Worm (Caenorhabditis elegans) whole organism, mixed stage, embryonic: ENCODE results near the gene M01F1.4.
A peak's percentile ranks its signal among the peaks of the same experiment; 100 is the strongest.

ENCODE experiments used
- M03D4.4 ChIP-seq: sonication (generic microtip); optimal IDR thresholded peaks from 2 replicates; lab custom pipeline; 2017; ENCODE audit warnings: mild to moderate bottlenecking, missing genetic modification characterization, missing compliant biosample characterization
- bed-3 ChIP-seq: fragments of 200-800 bp; sonication (Bioruptor generic); optimal IDR thresholded peaks from 3 replicates; lab custom pipeline; 2018; ENCODE audit warnings: mild to moderate bottlenecking, missing genetic modification characterization, moderate library complexity, missing compliant biosample characterization
- blmp-1 ChIP-seq: fragments of 150-350 bp; optimal IDR thresholded peaks from 2 replicates; lab custom pipeline; 2014; ENCODE audit warnings: missing biosample characterization, missing genetic modification characterization
- ceh-39 ChIP-seq: fragments of 150-350 bp; optimal IDR thresholded peaks from 2 replicates; lab custom pipeline; 2014; ENCODE audit warnings: missing biosample characterization, missing genetic modification characterization
- ceh-43 ChIP-seq: fragments of 200-800 bp; sonication (Bioruptor generic); optimal IDR thresholded peaks from 2 replicates; lab custom pipeline; 2018; ENCODE audit warnings: mild to moderate bottlenecking, missing genetic modification characterization, moderate library complexity, missing compliant biosample characterization
- ceh-83 ChIP-seq: fragments of 200-800 bp; sonication (Bioruptor generic); optimal IDR thresholded peaks from 2 replicates; lab custom pipeline; 2018; ENCODE audit warnings: mild to moderate bottlenecking, missing genetic modification characterization, missing compliant biosample characterization
- ces-1 ChIP-seq: fragments of 150-350 bp; optimal IDR thresholded peaks from 2 replicates; lab custom pipeline; 2014; ENCODE audit warnings: missing biosample characterization, missing genetic modification reagents, missing genetic modification characterization
- cnd-1 ChIP-seq: fragments of 200-800 bp; sonication (Bioruptor generic); optimal IDR thresholded peaks from 2 replicates; lab custom pipeline; 2018; ENCODE audit warnings: mild to moderate bottlenecking, missing genetic modification characterization, missing compliant biosample characterization
- drap-1 ChIP-seq: fragments of 200-800 bp; sonication (Bioruptor generic); optimal IDR thresholded peaks from 3 replicates; lab custom pipeline; 2018; ENCODE audit warnings: mild to moderate bottlenecking, missing genetic modification characterization, missing compliant biosample characterization
- elt-1 ChIP-seq: sonication (generic microtip); optimal IDR thresholded peaks from 2 replicates; lab custom pipeline; 2017; ENCODE audit warnings: missing genetic modification characterization, mild to moderate bottlenecking, missing compliant biosample characterization, antibody characterized with exemption, moderate library complexity, borderline replicate concordance; ENCODE audit not compliant: insufficient read depth
- elt-3 ChIP-seq: fragments of 150-350 bp; optimal IDR thresholded peaks from 2 replicates; lab custom pipeline; 2014; ENCODE audit warnings: missing biosample characterization, missing genetic modification characterization
- flh-1 ChIP-seq: fragments of 200-800 bp; sonication (Bioruptor generic); optimal IDR thresholded peaks from 2 replicates; lab custom pipeline; 2018; ENCODE audit warnings: mild to moderate bottlenecking, missing genetic modification characterization, moderate library complexity, missing compliant biosample characterization
- ham-2 ChIP-seq: fragments of 200-800 bp; sonication (Bioruptor generic); optimal IDR thresholded peaks from 2 replicates; lab custom pipeline; 2018; ENCODE audit warnings: mild to moderate bottlenecking, missing genetic modification characterization, missing compliant biosample characterization
- hlh-1 ChIP-seq: fragments of 150-350 bp; optimal IDR thresholded peaks from 2 replicates; lab custom pipeline; 2014; ENCODE audit warnings: missing biosample characterization, missing genetic modification reagents, missing genetic modification characterization
- lin-13 ChIP-seq: fragments of 150-350 bp; optimal IDR thresholded peaks from 2 replicates; lab custom pipeline; 2014; ENCODE audit warnings: missing biosample characterization, missing genetic modification characterization
- lin-32 ChIP-seq: fragments of 200-800 bp; sonication (Bioruptor generic); optimal IDR thresholded peaks from 2 replicates; lab custom pipeline; 2018; ENCODE audit warnings: mild to moderate bottlenecking, missing genetic modification characterization, missing compliant biosample characterization
- lsy-2 ChIP-seq: fragments of 150-350 bp; optimal IDR thresholded peaks from 2 replicates; lab custom pipeline; 2014; ENCODE audit warnings: missing biosample characterization, missing genetic modification characterization
- mab-5 ChIP-seq: fragments of 150-350 bp; optimal IDR thresholded peaks from 2 replicates; lab custom pipeline; 2014; ENCODE audit warnings: missing biosample characterization, missing genetic modification characterization
- mep-1 ChIP-seq: fragments of 150-350 bp; optimal IDR thresholded peaks from 2 replicates; lab custom pipeline; 2017; ENCODE audit warnings: missing biosample characterization, missing genetic modification reagents, missing genetic modification characterization, inconsistent platforms
- mls-2 ChIP-seq: sonication (generic microtip); optimal IDR thresholded peaks from 2 replicates; lab custom pipeline; 2016; ENCODE audit warnings: mild to moderate bottlenecking, missing genetic modification characterization, moderate library complexity, missing compliant biosample characterization
- nhr-12 ChIP-seq: fragments of 150-350 bp; optimal IDR thresholded peaks from 2 replicates; lab custom pipeline; 2014; ENCODE audit warnings: missing biosample characterization, missing genetic modification characterization
- nhr-2 ChIP-seq: fragments of 150-350 bp; optimal IDR thresholded peaks from 2 replicates; lab custom pipeline; 2014; ENCODE audit warnings: missing biosample characterization, missing genetic modification characterization
- nhr-237 ChIP-seq: fragments of 150-350 bp; optimal IDR thresholded peaks from 2 replicates; lab custom pipeline; 2014; ENCODE audit warnings: missing biosample characterization, missing genetic modification characterization
- nhr-28 ChIP-seq: fragments of 150-350 bp; optimal IDR thresholded peaks from 2 replicates; lab custom pipeline; 2014; ENCODE audit warnings: missing biosample characterization, missing genetic modification characterization
- nhr-76 ChIP-seq: sonication (generic microtip); optimal IDR thresholded peaks from 2 replicates; lab custom pipeline; 2017; ENCODE audit warnings: missing biosample characterization, missing genetic modification characterization
- pha-4 ChIP-seq: fragments of 150-350 bp; optimal IDR thresholded peaks from 2 replicates; lab custom pipeline; 2018; ENCODE audit warnings: missing biosample characterization, missing genetic modification reagents, missing genetic modification characterization
- sem-2 ChIP-seq: fragments of 200-800 bp; sonication (Bioruptor generic); optimal IDR thresholded peaks from 2 replicates; lab custom pipeline; 2018; ENCODE audit warnings: mild to moderate bottlenecking, missing genetic modification characterization, missing compliant biosample characterization
- snpc-4 ChIP-seq: fragments of 150-350 bp; optimal IDR thresholded peaks from 2 replicates; lab custom pipeline; 2014; ENCODE audit warnings: missing biosample characterization, missing genetic modification characterization
- sptf-1 ChIP-seq: sonication (generic microtip); optimal IDR thresholded peaks from 2 replicates; lab custom pipeline; 2017; ENCODE audit warnings: mild to moderate bottlenecking, missing genetic modification characterization, moderate library complexity, missing compliant biosample characterization
- tbx-8 ChIP-seq: fragments of 200-800 bp; sonication (Bioruptor generic); optimal IDR thresholded peaks from 2 replicates; lab custom pipeline; 2018; ENCODE audit warnings: mild to moderate bottlenecking, missing genetic modification characterization, moderate library complexity, missing compliant biosample characterization
- unc-120 ChIP-seq: sonication (generic microtip); optimal IDR thresholded peaks from 2 replicates; lab custom pipeline; 2017; ENCODE audit warnings: missing genetic modification characterization, missing compliant biosample characterization; ENCODE audit not compliant: poor library complexity, severe bottlenecking
- unc-39 ChIP-seq: fragments of 150-350 bp; optimal IDR thresholded peaks from 2 replicates; lab custom pipeline; 2014; ENCODE audit warnings: missing biosample characterization, missing genetic modification characterization
- unc-62 ChIP-seq: fragments of 150-350 bp; optimal IDR thresholded peaks from 2 replicates; lab custom pipeline; 2014; ENCODE audit warnings: missing biosample characterization, missing genetic modification reagents, missing genetic modification characterization
- zip-8 ChIP-seq: fragments of 150-350 bp; optimal IDR thresholded peaks from 2 replicates; lab custom pipeline; 2014; ENCODE audit warnings: missing biosample characterization, missing genetic modification characterization
- ztf-11 ChIP-seq: fragments of 150-350 bp; optimal IDR thresholded peaks from 2 replicates; lab custom pipeline; 2014; ENCODE audit warnings: missing biosample characterization, missing genetic modification characterization

M01F1.4 gene

DNA sequence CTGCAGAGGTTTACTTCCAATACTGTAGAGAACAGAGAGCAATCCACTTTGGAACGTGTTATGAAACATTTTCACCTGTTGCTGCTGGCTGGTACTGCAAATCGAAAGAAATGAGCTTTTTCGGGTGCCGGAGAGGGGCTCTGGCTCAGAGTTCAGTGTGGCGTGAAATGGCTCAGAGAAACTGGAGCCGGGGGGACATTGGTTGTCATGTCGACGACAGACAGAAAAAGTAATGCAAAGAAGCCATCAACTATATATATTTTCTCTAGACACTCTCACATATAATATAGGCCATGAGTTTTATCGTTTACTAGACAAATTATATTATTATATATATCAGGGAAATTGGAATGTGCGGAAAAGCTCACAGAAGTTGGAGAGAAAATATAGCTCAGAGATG lies 27.6 kb upstream of the M01F1.4 start, which contains the start of gene cfap-20:
Gene cfap-20 (minus strand): TSS at position 101 of the 400 bp plus-strand sequence.
- TF ChIP-seq lsy-2 (tag; lab: Kevin White, UChicago): no peak
- TF ChIP-seq bed-3 (GFP tag; lab: Kevin White, UChicago): no peak
- no peak for TF ChIP-seq ceh-83
- no peak for TF ChIP-seq lin-32 (GFP tag; lab: Kevin White, UChicago)
- no peak for TF ChIP-seq pha-4 (tag; lab: Kevin White, UChicago)
- no peak for TF ChIP-seq nhr-12
- no peak for TF ChIP-seq sptf-1 (tag; lab: Kevin White, UChicago)
- no peak for TF ChIP-seq blmp-1 (tag; lab: Kevin White, UChicago)
- no peak for TF ChIP-seq ceh-39 (tag; lab: Kevin White, UChicago)
- TF ChIP-seq mls-2 (tag; lab: Kevin White, UChicago): no peak
- TF ChIP-seq nhr-76 (tag; lab: Kevin White, UChicago): no peak
- TF ChIP-seq elt-1 (tag; lab: Kevin White, UChicago): no peak
- no peak for TF ChIP-seq ham-2 (GFP tag; lab: Kevin White, UChicago)
- TF ChIP-seq nhr-28 (tag; lab: Kevin White, UChicago): no peak
- no peak for TF ChIP-seq flh-1 (GFP tag; lab: Kevin White, UChicago)
- no peak for TF ChIP-seq ztf-11
- TF ChIP-seq, all 35 proteins: peak for 0

DNA sequence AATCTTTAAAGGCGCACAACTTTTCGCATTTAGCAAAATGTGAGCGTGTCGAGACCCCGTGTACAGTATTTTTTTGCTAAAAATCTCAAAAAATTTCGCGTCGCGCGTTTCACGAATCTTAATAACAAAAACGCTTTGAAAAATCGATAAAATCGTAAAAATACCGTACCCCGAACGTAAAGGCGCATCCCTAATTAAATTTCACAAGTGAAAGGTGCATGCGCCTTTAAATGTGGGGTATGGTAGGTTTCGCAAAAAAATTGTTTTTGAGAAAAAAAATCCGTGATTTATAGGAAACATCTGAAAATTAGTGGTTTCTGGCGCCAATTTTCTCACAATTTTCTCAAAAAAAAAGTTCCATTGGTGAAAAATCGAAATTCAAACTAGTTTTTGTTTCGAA lies 24.4 kb upstream of the M01F1.4 start:
- TF ChIP-seq pha-4 (tag; lab: Kevin White, UChicago) (no peak), sptf-1 (tag; lab: Kevin White, UChicago) (no peak), snpc-4 (tag; lab: Kevin White, UChicago) (no peak), mep-1 (tag; lab: Kevin White, UChicago) (no peak), zip-8 (tag; lab: Kevin White, UChicago) (no peak), unc-120 (tag; lab: Kevin White, UChicago) (no peak), unc-62 (no peak), ceh-39 (tag; lab: Kevin White, UChicago) (no peak), elt-1 (tag; lab: Kevin White, UChicago) (no peak)
- TF ChIP-seq, all 35 proteins: peak for 0

DNA sequence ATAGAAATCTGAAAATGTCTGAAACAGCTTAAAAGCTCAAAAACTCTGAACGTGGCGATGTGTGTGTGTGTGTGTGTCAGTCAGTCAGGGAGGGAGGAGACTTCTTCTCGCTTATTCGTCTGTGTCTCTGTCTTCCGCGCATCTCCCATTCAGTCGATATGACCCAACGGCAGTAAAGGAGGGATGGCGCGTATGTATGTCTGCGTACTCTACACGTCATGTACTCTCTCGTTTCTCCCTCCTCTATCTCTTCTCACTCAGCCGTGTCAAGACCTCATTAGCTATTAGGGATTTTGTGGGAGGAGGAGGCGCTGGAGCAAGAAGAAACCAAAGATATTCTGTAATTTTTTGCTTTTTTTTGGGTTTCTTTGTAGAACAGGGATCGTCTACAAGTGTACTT lies 22.2 kb upstream of the M01F1.4 start:
- TF ChIP-seq unc-39 (tag; lab: Kevin White, UChicago) (no peak), lin-32 (GFP tag; lab: Kevin White, UChicago) (no peak), pha-4 (tag; lab: Kevin White, UChicago) (peak; percentile 59), flh-1 (GFP tag; lab: Kevin White, UChicago) (no peak), ceh-83 (no peak), blmp-1 (tag; lab: Kevin White, UChicago) (no peak), lsy-2 (tag; lab: Kevin White, UChicago) (no peak), unc-62 (peak; percentile 62), lin-13 (tag; lab: Kevin White, UChicago) (peak; percentile 36), tbx-8 (GFP tag; lab: Kevin White, UChicago) (peak; percentile 2), ceh-43 (GFP tag; lab: Kevin White, UChicago) (no peak), M03D4.4 (tag; lab: Kevin White, UChicago) (no peak), bed-3 (GFP tag; lab: Kevin White, UChicago) (no peak), snpc-4 (tag; lab: Kevin White, UChicago) (no peak), mab-5 (tag; lab: Kevin White, UChicago) (no peak), nhr-12 (no peak), ham-2 (GFP tag; lab: Kevin White, UChicago) (peak; percentile 72), ces-1 (peak; percentile 89), hlh-1 (tag; lab: Kevin White, UChicago) (peak; percentile 33), sem-2 (GFP tag; lab: Kevin White, UChicago) (no peak), sptf-1 (tag; lab: Kevin White, UChicago) (no peak), ceh-39 (tag; lab: Kevin White, UChicago) (peak; percentile 64), nhr-2 (tag; lab: Kevin White, UChicago) (peak; percentile 53), mls-2 (tag; lab: Kevin White, UChicago) (no peak), zip-8 (tag; lab: Kevin White, UChicago) (no peak), elt-3 (tag; lab: Kevin White, UChicago) (no peak), nhr-28 (tag; lab: Kevin White, UChicago) (no peak), drap-1 (GFP tag; lab: Kevin White, UChicago) (no peak), nhr-76 (tag; lab: Kevin White, UChicago) (no peak), elt-1 (tag; lab: Kevin White, UChicago) (no peak), cnd-1 (tag; lab: Kevin White, UChicago) (no peak), mep-1 (tag; lab: Kevin White, UChicago) (peak; percentile 92), ztf-11 (no peak), unc-120 (tag; lab: Kevin White, UChicago) (peak; percentile 94), nhr-237 (peak; percentile 17)
- TF ChIP-seq, all 35 proteins: peak for 12
